Fruit fly (Drosophila melanogaster) whole organism, prepupa: ENCODE data around the gene Hers.
"Not testable (repeated sequence)": the region's sequence is repeated elsewhere in the genome, so short reads cannot be mapped to it uniquely, and the experiment has no call there.

ENCODE experiments used
- CG11762 ChIP-seq: fragments of 200-800 bp; sonication (Bioruptor generic); optimal IDR thresholded peaks from 3 replicates; lab custom pipeline; 2016; ENCODE audit warnings: missing biosample characterization, missing genetic modification characterization; ENCODE audit not compliant: insufficient read depth
- CG16779 ChIP-seq: fragments of 200-800 bp; sonication (Bioruptor generic); optimal IDR thresholded peaks from 3 replicates; lab custom pipeline; 2017; ENCODE audit warnings: missing biosample characterization, mild to moderate bottlenecking, missing genetic modification characterization
- Eip75B ChIP-seq: fragments of 200-800 bp; sonication (Bioruptor generic); optimal IDR thresholded peaks from 3 replicates; lab custom pipeline; 2016; ENCODE audit warnings: missing biosample characterization, missing genetic modification characterization
- Eip93F ChIP-seq: fragments of 200-800 bp; sonication (Bioruptor generic); optimal IDR thresholded peaks from 2 replicates; lab custom pipeline; 2016; ENCODE audit warnings: missing biosample characterization, mild to moderate bottlenecking, missing genetic modification characterization
- Ets96B ChIP-seq: fragments of 200-800 bp; optimal IDR thresholded peaks from 2 replicates; lab custom pipeline; 2019; ENCODE audit warnings: missing biosample characterization, mild to moderate bottlenecking, missing genetic modification characterization, moderate library complexity
- vri ChIP-seq: fragments of 200-800 bp; sonication (Bioruptor generic); optimal IDR thresholded peaks from 3 replicates; lab custom pipeline; 2016; ENCODE audit warnings: missing biosample characterization, mild to moderate bottlenecking, missing genetic modification characterization

dm6 chrX:19915181-19915580 is 49.2 kb downstream of the Hers start, which contains the start of gene CG45487:
- not testable (repeated sequence) for TF ChIP-seq CG11762; CG16779 (tag; lab: Kevin White, UChicago); Eip93F; Eip75B (GFP tag; lab: Kevin White, UChicago); vri (GFP tag; lab: Kevin White, UChicago); Ets96B
